Fruit fly (Drosophila melanogaster) S2 (cell line): ENCODE measurements around the gene CG45544.

Source experiments
- CG8478 ChIP-seq: fragments of >200 bp; optimal IDR thresholded peaks from 2 replicates; lab custom pipeline; 2018
- CTCF ChIP-seq, 2 experiments: fragments of >200 bp; optimal IDR thresholded peaks; 2 replicates each; lab custom pipeline; 2018

- TF ChIP-seq CTCF (optimal IDR thresholded peaks at IDR 0.05; lab: Kevin White, UChicago) (no peak), CG8478 (lab: Kevin White, UChicago) (no peak)
Observed at dm6 chr3R:29250272-29251018, 5.8 kb upstream of the CG45544 start, which contains the start of gene SP1029.
